Fruit fly (Drosophila melanogaster): Measurements from ENCODE around the gene CAH2.

CAH2 gene

dm6 chr3L:12203736-12204135, 26.3 kb downstream of the CAH2 start, which contains the start of gene Ak1 (continued):
- TF ChIP-seq CG6813 (GFP tag; optimal IDR thresholded peaks at IDR 0.05) (peak; percentile 28), CG33213 (GFP tag; optimal IDR thresholded peaks at IDR 0.05) (no peak), D19B (GFP tag; optimal IDR thresholded peaks at IDR 0.05) (no peak), cad (GFP tag; optimal IDR thresholded peaks at IDR 0.05) (no peak), Med (GFP tag) (peak; percentile 89), ftz-f1 (GFP tag; optimal IDR thresholded peaks at IDR 0.05) (peak; percentile 7), E2f2 (GFP tag; IDR thresholded peaks at IDR 0.05) (no peak), pzg (GFP tag; optimal IDR thresholded peaks at IDR 0.05) (peak; percentile 23), CG15269 (tag; optimal IDR thresholded peaks at IDR 0.05) (no peak), sug (tag; optimal IDR thresholded peaks at IDR 0.05) (peak; percentile 34), amos (GFP tag; IDR thresholded peaks at IDR 0.05; ENCODE audit: partially characterized antibody) (peak; percentile 48; the same call in 1 of the 2 replicates), CG13894 (tag; optimal IDR thresholded peaks at IDR 0.05) (peak; percentile 70), Lpt (GFP tag; optimal IDR thresholded peaks at IDR 0.05) (no peak), Jarid2 (GFP tag; optimal IDR thresholded peaks at IDR 0.05) (peak; percentile 78), unc-4 (GFP tag; IDR thresholded peaks at IDR 0.05; ENCODE audit: partially characterized antibody) (0 out of 2 replicates have a peak, but pooled peaks have one; percentile 25), odd (GFP tag; optimal IDR thresholded peaks at IDR 0.05) (no peak), CrebB (tag; optimal IDR thresholded peaks at IDR 0.05) (peak; percentile 43), Dbx (GFP tag; IDR thresholded peaks at IDR 0.05) (0 out of 3 replicates have a peak, but pooled peaks have one; percentile 37), zfh2 (GFP tag; optimal IDR thresholded peaks at IDR 0.05) (no peak), slbo (GFP tag; IDR thresholded peaks at IDR 0.05) (no peak), chinmo (GFP tag; IDR thresholded peaks at IDR 0.05; ENCODE audit: partially characterized antibody) (0 out of 4 replicates have a peak, but pooled peaks have one; percentile 39), CG12769 (tag; optimal IDR thresholded peaks at IDR 0.05) (peak; percentile 60), abd-A (tag; optimal IDR thresholded peaks at IDR 0.05) (peak; percentile 46), ewg (GFP tag; optimal IDR thresholded peaks at IDR 0.05) (peak; percentile 12), Hr39 (optimal IDR thresholded peaks at IDR 0.05) (no peak), gfzf (GFP tag; optimal IDR thresholded peaks at IDR 0.05) (no peak), CG7556 (GFP tag; optimal IDR thresholded peaks at IDR 0.05) (no peak), CG15514 (GFP tag; optimal IDR thresholded peaks at IDR 0.05) (peak; percentile 19), CG14050 (GFP tag; IDR thresholded peaks at IDR 0.05) (no peak), Bteb2 (GFP tag; optimal IDR thresholded peaks at IDR 0.05) (no peak), B-H2 (GFP tag; optimal IDR thresholded peaks at IDR 0.05) (peak; percentile 32), Myb (GFP tag; optimal IDR thresholded peaks at IDR 0.05) (peak; percentile 77), Bgb (GFP tag; IDR thresholded peaks at IDR 0.05; ENCODE audit: partially characterized antibody) (peak; percentile 59; the same call in 1 of the 2 replicates), mirr (GFP tag; optimal IDR thresholded peaks at IDR 0.05) (peak; percentile 26), HLH4C (GFP tag; IDR thresholded peaks at IDR 0.05; ENCODE audit: partially characterized antibody) (peak; percentile 47; the same call in 1 of the 3 replicates), Gug (GFP tag; IDR thresholded peaks at IDR 0.05) (no peak), CG34376 (GFP tag; optimal IDR thresholded peaks at IDR 0.05) (peak; percentile 31), bbx (GFP tag; IDR thresholded peaks at IDR 0.05; ENCODE audit: partially characterized antibody) (peak; percentile 37; the same call in 1 of the 2 replicates), CG13624 (GFP tag; optimal IDR thresholded peaks at IDR 0.05) (no peak)

dm6 chr3L:12205848-12206247, 28.4 kb downstream of the CAH2 start, which contains the start of gene Tsen54:
Tsen54 (minus strand) TSS chr3L:12206022.
- TF ChIP-seq kah (GFP tag; optimal IDR thresholded peaks at IDR 0.05): peak; percentile 23
- 0 out of 2 replicates have a peak, but pooled peaks have one; percentile 21 for TF ChIP-seq CG2129 (GFP tag; IDR thresholded peaks at IDR 0.05; ENCODE audit: partially characterized antibody)
- TF ChIP-seq CG34422 (GFP tag; IDR thresholded peaks at IDR 0.05): no peak
- peak; percentile 28 for TF ChIP-seq CG2116 (GFP tag; optimal IDR thresholded peaks at IDR 0.05)
- TF ChIP-seq Sin3A (optimal IDR thresholded peaks at IDR 0.05): no peak
- TF ChIP-seq Myb (GFP tag; optimal IDR thresholded peaks at IDR 0.05): peak; percentile 13
- TF ChIP-seq Dp (GFP tag; optimal IDR thresholded peaks at IDR 0.05): peak; percentile 95
- peak; percentile 58; the same call in 2 of the 3 replicates for TF ChIP-seq Doc3 (GFP tag; IDR thresholded peaks at IDR 0.05; ENCODE audit: partially characterized antibody)
- peak; percentile 93 for TF ChIP-seq E2f2 (GFP tag; IDR thresholded peaks at IDR 0.05)
- no peak for TF ChIP-seq nerfin-1 (tag; optimal IDR thresholded peaks at IDR 0.05)
- peak; percentile 58; the same call in 2 of the 3 replicates for TF ChIP-seq knrl (GFP tag; IDR thresholded peaks at IDR 0.05; ENCODE audit: partially characterized antibody)
- TF ChIP-seq NK7.1 (GFP tag; optimal IDR thresholded peaks at IDR 0.05): no peak
- TF ChIP-seq CG9797 (GFP tag; optimal IDR thresholded peaks at IDR 0.05): peak; percentile 40
- no peak for TF ChIP-seq CG4707 (GFP tag; optimal IDR thresholded peaks at IDR 0.05)
